Worm (Caenorhabditis elegans) whole organism, early embryonic: ENCODE measurements around the gene gdh-1.

Experiments used
- B0310.2 ChIP-seq: sonication (generic microtip); optimal IDR thresholded peaks from 2 replicates; lab custom pipeline; 2016; ENCODE audit warnings: mild to moderate bottlenecking, missing genetic modification characterization, missing compliant biosample characterization
- F13C5.2 ChIP-seq: sonication (generic microtip); optimal IDR thresholded peaks from 2 replicates; lab custom pipeline; 2017; ENCODE audit warnings: mild to moderate bottlenecking, missing genetic modification characterization, inconsistent platforms, missing compliant biosample characterization
- aly-1 ChIP-seq: sonication (generic microtip); optimal IDR thresholded peaks from 2 replicates; lab custom pipeline; 2016; ENCODE audit warnings: missing genetic modification characterization, missing compliant biosample characterization
- ama-1 ChIP-seq: fragments of 150-350 bp; optimal IDR thresholded peaks from 2 replicates; lab custom pipeline; 2014
- ceh-13 ChIP-seq: fragments of 200-800 bp; sonication (Bioruptor generic); optimal IDR thresholded peaks from 2 replicates; lab custom pipeline; 2018; ENCODE audit warnings: mild to moderate bottlenecking, missing genetic modification characterization, missing compliant biosample characterization
- ceh-36 ChIP-seq: sonication (generic microtip); optimal IDR thresholded peaks from 2 replicates; lab custom pipeline; 2016; ENCODE audit warnings: missing genetic modification characterization, inconsistent platforms, missing compliant biosample characterization
- ets-7 ChIP-seq: sonication (generic microtip); optimal IDR thresholded peaks from 2 replicates; lab custom pipeline; 2016; ENCODE audit warnings: missing genotype, missing genetic modification characterization, missing compliant biosample characterization
- flt-1 ChIP-seq: fragments of 200-800 bp; sonication (Bioruptor generic); IDR thresholded peaks from 2 replicates; pipeline ENCODE4 v1.3.6; 2022; ENCODE audit warnings: missing genetic modification characterization, missing compliant biosample characterization
- hmbx-1 ChIP-seq: sonication (generic microtip); optimal IDR thresholded peaks from 2 replicates; lab custom pipeline; 2016; ENCODE audit warnings: mild to moderate bottlenecking, missing genetic modification characterization, missing compliant biosample characterization
- hmg-4 ChIP-seq: fragments of 200-800 bp; sonication (Bioruptor generic); optimal IDR thresholded peaks from 2 replicates; lab custom pipeline; 2018; ENCODE audit warnings: mild to moderate bottlenecking, missing genetic modification characterization, missing compliant biosample characterization
- hnd-1 ChIP-seq: sonication (generic microtip); optimal IDR thresholded peaks from 2 replicates; lab custom pipeline; 2016; ENCODE audit warnings: missing genetic modification characterization, missing compliant biosample characterization
- pes-1 ChIP-seq: fragments of 200-800 bp; sonication (Bioruptor generic); IDR thresholded peaks from 2 replicates; pipeline ENCODE4 v1.3.6; 2022; ENCODE audit warnings: missing genetic modification reagents, missing genetic modification characterization, missing compliant biosample characterization
- scrt-1 ChIP-seq: fragments of 200-800 bp; sonication (Bioruptor generic); IDR thresholded peaks from 2 replicates; pipeline ENCODE4 v1.3.6; 2022; ENCODE audit warnings: missing genetic modification characterization, missing compliant biosample characterization
- sea-1 ChIP-seq: fragments of 200-800 bp; sonication (Bioruptor generic); conservative IDR thresholded peaks from 2 replicates; pipeline ENCODE4 v1.3.6; 2022; ENCODE audit warnings: missing genetic modification characterization, missing compliant biosample characterization
- tbx-11 ChIP-seq: fragments of 200-800 bp; sonication (Bioruptor generic); IDR thresholded peaks from 2 replicates; pipeline ENCODE4 v1.3.6; 2022; ENCODE audit warnings: missing genetic modification characterization, missing compliant biosample characterization
- tbx-37 ChIP-seq: fragments of 200-800 bp; sonication (Bioruptor generic); conservative IDR thresholded peaks from 2 replicates; pipeline ENCODE4 v1.3.6; 2022; ENCODE audit warnings: missing genetic modification reagents, missing genetic modification characterization, missing compliant biosample characterization
- tra-4 ChIP-seq: sonication (generic microtip); optimal IDR thresholded peaks from 2 replicates; lab custom pipeline; 2017; ENCODE audit warnings: missing genetic modification characterization, missing compliant biosample characterization

Gene gdh-1

ce11 chrIV:11914837-11915737, 38.0 kb upstream of the gdh-1 start, which contains the start of gene fat-6:
Gene fat-6 (minus strand): TSS chrIV:11915687.
- TF ChIP-seq ets-7 (no peak), tra-4 (tag; lab: Kevin White, UChicago) (no peak), B0310.2 (no peak), tbx-37 (GFP tag; lab: Robert Waterston, UW) (no peak), hmbx-1 (tag; lab: Kevin White, UChicago) (no peak), aly-1 (tag; lab: Kevin White, UChicago) (no peak), F13C5.2 (tag; lab: Kevin White, UChicago) (no peak), flt-1 (GFP tag; lab: Robert Waterston, UW) (no peak), tbx-11 (GFP tag; lab: Robert Waterston, UW) (no peak), scrt-1 (no peak), sea-1 (no peak), ceh-36 (tag; lab: Kevin White, UChicago) (no peak), ceh-13 (GFP tag; lab: Kevin White, UChicago) (no peak), hnd-1 (tag; lab: Kevin White, UChicago) (no peak), ama-1 (no peak), hmg-4 (GFP tag; lab: Kevin White, UChicago) (no peak), pes-1 (no peak)

- TF ChIP-seq pes-1 (no peak), F13C5.2 (tag; lab: Kevin White, UChicago) (no peak), B0310.2 (no peak), tbx-37 (GFP tag; lab: Robert Waterston, UW) (no peak), sea-1 (no peak), tra-4 (tag; lab: Kevin White, UChicago) (no peak), tbx-11 (GFP tag; lab: Robert Waterston, UW) (no peak), scrt-1 (no peak), ama-1 (no peak)
These were observed 37.1 kb upstream of the gdh-1 start, which contains the start of gene ZK822.9 for ce11 chrIV:11915768-11916453. Gene ZK822.9 (plus strand): TSS chrIV:11915947.

ce11 chrIV:11916907-11917306, 36.1 kb upstream of the gdh-1 start, which contains the start of gene ZK822.10:
Gene ZK822.10 (plus strand): TSS chrIV:11917137.
- TF ChIP-seq scrt-1 (no peak), F13C5.2 (tag; lab: Kevin White, UChicago) (no peak), flt-1 (GFP tag; lab: Robert Waterston, UW) (no peak), tra-4 (tag; lab: Kevin White, UChicago) (no peak), ama-1 (no peak), hmbx-1 (tag; lab: Kevin White, UChicago) (no peak), tbx-11 (GFP tag; lab: Robert Waterston, UW) (no peak), aly-1 (tag; lab: Kevin White, UChicago) (no peak), pes-1 (no peak), ets-7 (no peak), sea-1 (no peak), B0310.2 (no peak), ceh-36 (tag; lab: Kevin White, UChicago) (no peak), hnd-1 (tag; lab: Kevin White, UChicago) (no peak), tbx-37 (GFP tag; lab: Robert Waterston, UW) (no peak), ceh-13 (GFP tag; lab: Kevin White, UChicago) (no peak)

ce11 chrIV:11917886-11918285, 35.2 kb upstream of the gdh-1 start:
- TF ChIP-seq hnd-1 (tag; lab: Kevin White, UChicago) (no peak), ceh-36 (tag; lab: Kevin White, UChicago) (no peak), F13C5.2 (tag; lab: Kevin White, UChicago) (no peak), ets-7 (no peak), ama-1 (no peak), hmbx-1 (tag; lab: Kevin White, UChicago) (no peak), tbx-37 (GFP tag; lab: Robert Waterston, UW) (no peak), tra-4 (tag; lab: Kevin White, UChicago) (no peak), tbx-11 (GFP tag; lab: Robert Waterston, UW) (no peak), sea-1 (no peak), hmg-4 (GFP tag; lab: Kevin White, UChicago) (no peak), scrt-1 (no peak), ceh-13 (GFP tag; lab: Kevin White, UChicago) (no peak), B0310.2 (no peak), pes-1 (no peak), flt-1 (GFP tag; lab: Robert Waterston, UW) (no peak), aly-1 (tag; lab: Kevin White, UChicago) (no peak)

- no peak for TF ChIP-seq flt-1 (GFP tag; lab: Robert Waterston, UW)
- TF ChIP-seq aly-1 (tag; lab: Kevin White, UChicago), result no peak
- TF ChIP-seq ceh-13 (GFP tag; lab: Kevin White, UChicago), result no peak
- no peak for TF ChIP-seq tbx-37 (GFP tag; lab: Robert Waterston, UW)
- no peak for TF ChIP-seq hmbx-1 (tag; lab: Kevin White, UChicago)
- no peak for TF ChIP-seq ets-7
- no peak for TF ChIP-seq tbx-11 (GFP tag; lab: Robert Waterston, UW)
These were observed 34.0 kb upstream of the gdh-1 start for ce11 chrIV:11919067-11919466.

- no peak for TF ChIP-seq aly-1 (tag; lab: Kevin White, UChicago)
- TF ChIP-seq hnd-1 (tag; lab: Kevin White, UChicago), result no peak
These were observed 31.0 kb upstream of the gdh-1 start, which contains the start of gene ZK822.1 for ce11 chrIV:11922011-11922410. Gene ZK822.1 (minus strand): TSS chrIV:11922131.

ce11 chrIV:11923074-11923473, 30.0 kb upstream of the gdh-1 start, which contains the start of gene srlf-31:
Gene srlf-31 (minus strand): TSS chrIV:11923174.
- no peak for TF ChIP-seq tbx-11 (GFP tag; lab: Robert Waterston, UW)
- no peak for TF ChIP-seq flt-1 (GFP tag; lab: Robert Waterston, UW)
- no peak for TF ChIP-seq hnd-1 (tag; lab: Kevin White, UChicago)
- TF ChIP-seq pes-1, result no peak
- no peak for TF ChIP-seq ama-1
- TF ChIP-seq hmg-4 (GFP tag; lab: Kevin White, UChicago), result no peak
- TF ChIP-seq aly-1 (tag; lab: Kevin White, UChicago), result no peak
- no peak for TF ChIP-seq ets-7
- no peak for TF ChIP-seq tbx-37 (GFP tag; lab: Robert Waterston, UW)
- no peak for TF ChIP-seq sea-1
- no peak for TF ChIP-seq hmbx-1 (tag; lab: Kevin White, UChicago)
- TF ChIP-seq scrt-1, result no peak
- no peak for TF ChIP-seq ceh-13 (GFP tag; lab: Kevin White, UChicago)
- TF ChIP-seq B0310.2, result no peak
- no peak for TF ChIP-seq tra-4 (tag; lab: Kevin White, UChicago)
- TF ChIP-seq F13C5.2 (tag; lab: Kevin White, UChicago), result no peak
- no peak for TF ChIP-seq ceh-36 (tag; lab: Kevin White, UChicago)
